Worm (Caenorhabditis elegans) whole organism, mixed stage, embryonic: ENCODE data around the gene unc-51.

Experiments
- M03D4.4 ChIP-seq: sonication (generic microtip); optimal IDR thresholded peaks from 2 replicates; lab custom pipeline; 2017; ENCODE audit warnings: mild to moderate bottlenecking, missing genetic modification characterization, missing compliant biosample characterization
- blmp-1 ChIP-seq: fragments of 150-350 bp; optimal IDR thresholded peaks from 2 replicates; lab custom pipeline; 2014; ENCODE audit warnings: missing biosample characterization, missing genetic modification characterization
- ceh-39 ChIP-seq: fragments of 150-350 bp; optimal IDR thresholded peaks from 2 replicates; lab custom pipeline; 2014; ENCODE audit warnings: missing biosample characterization, missing genetic modification characterization
- ceh-43 ChIP-seq: fragments of 200-800 bp; sonication (Bioruptor generic); optimal IDR thresholded peaks from 2 replicates; lab custom pipeline; 2018; ENCODE audit warnings: mild to moderate bottlenecking, missing genetic modification characterization, moderate library complexity, missing compliant biosample characterization
- ceh-83 ChIP-seq: fragments of 200-800 bp; sonication (Bioruptor generic); optimal IDR thresholded peaks from 2 replicates; lab custom pipeline; 2018; ENCODE audit warnings: mild to moderate bottlenecking, missing genetic modification characterization, missing compliant biosample characterization
- ces-1 ChIP-seq: fragments of 150-350 bp; optimal IDR thresholded peaks from 2 replicates; lab custom pipeline; 2014; ENCODE audit warnings: missing biosample characterization, missing genetic modification reagents, missing genetic modification characterization
- cnd-1 ChIP-seq: fragments of 200-800 bp; sonication (Bioruptor generic); optimal IDR thresholded peaks from 2 replicates; lab custom pipeline; 2018; ENCODE audit warnings: mild to moderate bottlenecking, missing genetic modification characterization, missing compliant biosample characterization
- drap-1 ChIP-seq: fragments of 200-800 bp; sonication (Bioruptor generic); optimal IDR thresholded peaks from 3 replicates; lab custom pipeline; 2018; ENCODE audit warnings: mild to moderate bottlenecking, missing genetic modification characterization, missing compliant biosample characterization
- elt-3 ChIP-seq: fragments of 150-350 bp; optimal IDR thresholded peaks from 2 replicates; lab custom pipeline; 2014; ENCODE audit warnings: missing biosample characterization, missing genetic modification characterization
- flh-1 ChIP-seq: fragments of 200-800 bp; sonication (Bioruptor generic); optimal IDR thresholded peaks from 2 replicates; lab custom pipeline; 2018; ENCODE audit warnings: mild to moderate bottlenecking, missing genetic modification characterization, moderate library complexity, missing compliant biosample characterization
- ham-2 ChIP-seq: fragments of 200-800 bp; sonication (Bioruptor generic); optimal IDR thresholded peaks from 2 replicates; lab custom pipeline; 2018; ENCODE audit warnings: mild to moderate bottlenecking, missing genetic modification characterization, missing compliant biosample characterization
- hlh-1 ChIP-seq: fragments of 150-350 bp; optimal IDR thresholded peaks from 2 replicates; lab custom pipeline; 2014; ENCODE audit warnings: missing biosample characterization, missing genetic modification reagents, missing genetic modification characterization
- lin-13 ChIP-seq: fragments of 150-350 bp; optimal IDR thresholded peaks from 2 replicates; lab custom pipeline; 2014; ENCODE audit warnings: missing biosample characterization, missing genetic modification characterization
- lin-32 ChIP-seq: fragments of 200-800 bp; sonication (Bioruptor generic); optimal IDR thresholded peaks from 2 replicates; lab custom pipeline; 2018; ENCODE audit warnings: mild to moderate bottlenecking, missing genetic modification characterization, missing compliant biosample characterization
- lsy-2 ChIP-seq: fragments of 150-350 bp; optimal IDR thresholded peaks from 2 replicates; lab custom pipeline; 2014; ENCODE audit warnings: missing biosample characterization, missing genetic modification characterization
- mab-5 ChIP-seq: fragments of 150-350 bp; optimal IDR thresholded peaks from 2 replicates; lab custom pipeline; 2014; ENCODE audit warnings: missing biosample characterization, missing genetic modification characterization
- mep-1 ChIP-seq: fragments of 150-350 bp; optimal IDR thresholded peaks from 2 replicates; lab custom pipeline; 2017; ENCODE audit warnings: missing biosample characterization, missing genetic modification reagents, missing genetic modification characterization, inconsistent platforms
- mls-2 ChIP-seq: sonication (generic microtip); optimal IDR thresholded peaks from 2 replicates; lab custom pipeline; 2016; ENCODE audit warnings: mild to moderate bottlenecking, missing genetic modification characterization, moderate library complexity, missing compliant biosample characterization
- nhr-12 ChIP-seq: fragments of 150-350 bp; optimal IDR thresholded peaks from 2 replicates; lab custom pipeline; 2014; ENCODE audit warnings: missing biosample characterization, missing genetic modification characterization
- nhr-2 ChIP-seq: fragments of 150-350 bp; optimal IDR thresholded peaks from 2 replicates; lab custom pipeline; 2014; ENCODE audit warnings: missing biosample characterization, missing genetic modification characterization
- nhr-237 ChIP-seq: fragments of 150-350 bp; optimal IDR thresholded peaks from 2 replicates; lab custom pipeline; 2014; ENCODE audit warnings: missing biosample characterization, missing genetic modification characterization
- nhr-28 ChIP-seq: fragments of 150-350 bp; optimal IDR thresholded peaks from 2 replicates; lab custom pipeline; 2014; ENCODE audit warnings: missing biosample characterization, missing genetic modification characterization
- pha-4 ChIP-seq: fragments of 150-350 bp; optimal IDR thresholded peaks from 2 replicates; lab custom pipeline; 2018; ENCODE audit warnings: missing biosample characterization, missing genetic modification reagents, missing genetic modification characterization
- snpc-4 ChIP-seq: fragments of 150-350 bp; optimal IDR thresholded peaks from 2 replicates; lab custom pipeline; 2014; ENCODE audit warnings: missing biosample characterization, missing genetic modification characterization
- sptf-1 ChIP-seq: sonication (generic microtip); optimal IDR thresholded peaks from 2 replicates; lab custom pipeline; 2017; ENCODE audit warnings: mild to moderate bottlenecking, missing genetic modification characterization, moderate library complexity, missing compliant biosample characterization
- tbx-8 ChIP-seq: fragments of 200-800 bp; sonication (Bioruptor generic); optimal IDR thresholded peaks from 2 replicates; lab custom pipeline; 2018; ENCODE audit warnings: mild to moderate bottlenecking, missing genetic modification characterization, moderate library complexity, missing compliant biosample characterization
- unc-120 ChIP-seq: sonication (generic microtip); optimal IDR thresholded peaks from 2 replicates; lab custom pipeline; 2017; ENCODE audit warnings: missing genetic modification characterization, missing compliant biosample characterization; ENCODE audit not compliant: poor library complexity, severe bottlenecking
- unc-39 ChIP-seq: fragments of 150-350 bp; optimal IDR thresholded peaks from 2 replicates; lab custom pipeline; 2014; ENCODE audit warnings: missing biosample characterization, missing genetic modification characterization
- unc-62 ChIP-seq: fragments of 150-350 bp; optimal IDR thresholded peaks from 2 replicates; lab custom pipeline; 2014; ENCODE audit warnings: missing biosample characterization, missing genetic modification reagents, missing genetic modification characterization
- zip-8 ChIP-seq: fragments of 150-350 bp; optimal IDR thresholded peaks from 2 replicates; lab custom pipeline; 2014; ENCODE audit warnings: missing biosample characterization, missing genetic modification characterization
- ztf-11 ChIP-seq: fragments of 150-350 bp; optimal IDR thresholded peaks from 2 replicates; lab custom pipeline; 2014; ENCODE audit warnings: missing biosample characterization, missing genetic modification characterization

unc-51 gene

ce11 chrV:20005724-20006132 is 1.4 kb upstream of the unc-51 start:
- TF ChIP-seq drap-1 (peak; percentile 85), unc-39 (tag; lab: Kevin White, UChicago) (peak; percentile 40), ham-2 (GFP tag; lab: Kevin White, UChicago) (peak; percentile 92), pha-4 (tag; lab: Kevin White, UChicago) (peak; percentile 62), nhr-237 (tag; lab: Kevin White, UChicago) (peak; percentile 19), unc-62 (peak; percentile 44), lsy-2 (tag; lab: Kevin White, UChicago) (peak; percentile 18), lin-32 (GFP tag; lab: Kevin White, UChicago) (peak; percentile 11), zip-8 (tag; lab: Kevin White, UChicago) (no peak), ceh-43 (GFP tag; lab: Kevin White, UChicago) (no peak), nhr-2 (tag; lab: Kevin White, UChicago) (no peak), ceh-39 (tag; lab: Kevin White, UChicago) (peak; percentile 15), lin-13 (tag; lab: Kevin White, UChicago) (no peak), nhr-12 (no peak), cnd-1 (peak; percentile 0), flh-1 (no peak), ces-1 (peak; percentile 57), unc-120 (peak; percentile 83), elt-3 (tag; lab: Kevin White, UChicago) (no peak), tbx-8 (GFP tag; lab: Kevin White, UChicago) (no peak), mep-1 (tag; lab: Kevin White, UChicago) (peak; percentile 50), hlh-1 (tag; lab: Kevin White, UChicago) (peak; percentile 84), M03D4.4 (tag; lab: Kevin White, UChicago) (no peak), ceh-83 (GFP tag; lab: Kevin White, UChicago) (peak; percentile 8)

- no peak for TF ChIP-seq ztf-11 (tag; lab: Kevin White, UChicago)
- TF ChIP-seq sptf-1 (tag; lab: Kevin White, UChicago), result peak; percentile 3
- TF ChIP-seq, all 35 proteins: peak for 1
Observed at ce11 chrV:20002194-20002593, 2.1 kb downstream of the unc-51 start.

- no peak for TF ChIP-seq drap-1
- TF ChIP-seq hlh-1 (tag; lab: Kevin White, UChicago), result no peak
- TF ChIP-seq mls-2 (tag; lab: Kevin White, UChicago), result no peak
- no peak for TF ChIP-seq nhr-28 (tag; lab: Kevin White, UChicago)
- no peak for TF ChIP-seq lsy-2 (tag; lab: Kevin White, UChicago)
Observed at ce11 chrV:20000639-20001038, 3.6 kb downstream of the unc-51 start.

ce11 chrV:19999789-20000188 is 4.5 kb downstream of the unc-51 start:
- no peak for TF ChIP-seq cnd-1
- no peak for TF ChIP-seq nhr-28 (tag; lab: Kevin White, UChicago)
- no peak for TF ChIP-seq blmp-1
- no peak for TF ChIP-seq M03D4.4 (tag; lab: Kevin White, UChicago)
- no peak for TF ChIP-seq mls-2 (tag; lab: Kevin White, UChicago)
- TF ChIP-seq elt-3 (tag; lab: Kevin White, UChicago), result no peak
- TF ChIP-seq hlh-1 (tag; lab: Kevin White, UChicago), result no peak
- no peak for TF ChIP-seq ces-1
- TF ChIP-seq zip-8 (tag; lab: Kevin White, UChicago), result no peak
- TF ChIP-seq nhr-237 (tag; lab: Kevin White, UChicago), result no peak
- no peak for TF ChIP-seq mep-1 (tag; lab: Kevin White, UChicago)
- no peak for TF ChIP-seq sptf-1 (tag; lab: Kevin White, UChicago)
- no peak for TF ChIP-seq unc-62

ce11 chrV:19999100-19999499 is 5.2 kb downstream of the unc-51 start:
- TF ChIP-seq lsy-2 (tag; lab: Kevin White, UChicago) (no peak), unc-120 (no peak), mab-5 (no peak), snpc-4 (tag; lab: Kevin White, UChicago) (no peak)
